Worm (Caenorhabditis elegans) whole organism, L1 larva: Measurements from ENCODE around the gene H18N23.2.

Experiments used
- C16A3.4 ChIP-seq: fragments of 150-350 bp; optimal IDR thresholded peaks from 2 replicates; lab custom pipeline; 2014; ENCODE audit warnings: missing biosample characterization, missing genetic modification characterization
- Y116A8C.19 ChIP-seq: sonication (generic microtip); optimal IDR thresholded peaks from 2 replicates; lab custom pipeline; 2016; ENCODE audit warnings: missing compliant biosample characterization, missing genetic modification characterization, borderline replicate concordance
- aly-2 ChIP-seq: fragments of 150-350 bp; optimal IDR thresholded peaks from 2 replicates; lab custom pipeline; 2014; ENCODE audit warnings: missing biosample characterization, missing genetic modification characterization
- blmp-1 ChIP-seq: fragments of 150-350 bp; optimal IDR thresholded peaks from 2 replicates; lab custom pipeline; 2014; ENCODE audit warnings: missing biosample characterization, missing genetic modification characterization
- ceh-8 ChIP-seq: fragments of 200-800 bp; sonication (Bioruptor generic); optimal IDR thresholded peaks from 2 replicates; lab custom pipeline; 2018; ENCODE audit warnings: mild to moderate bottlenecking, missing genetic modification characterization, moderate library complexity, missing compliant biosample characterization
- ceh-90 ChIP-seq: sonication (generic microtip); optimal IDR thresholded peaks from 2 replicates; lab custom pipeline; 2016; ENCODE audit warnings: missing genetic modification characterization, missing compliant biosample characterization
- ces-1 ChIP-seq: fragments of 150-350 bp; optimal IDR thresholded peaks from 2 replicates; lab custom pipeline; 2014; ENCODE audit warnings: missing biosample characterization, missing genetic modification reagents, missing genetic modification characterization
- dpl-1 ChIP-seq, 3 experiments: fragments of 150-350 bp in 2 of 3; sonication (generic microtip) in 1 of 3; optimal IDR thresholded peaks; 2 replicates each; lab custom pipeline; 2014 to 2017; ENCODE audit warnings: missing biosample characterization in 3 of 3, missing genetic modification characterization in 3 of 3, missing genetic modification reagents in 3 of 3
- dsc-1 ChIP-seq: sonication (generic microtip); optimal IDR thresholded peaks from 2 replicates; lab custom pipeline; 2016; ENCODE audit warnings: mild to moderate bottlenecking, missing genetic modification characterization, missing compliant biosample characterization
- efl-1 ChIP-seq, 4 experiments: fragments of 150-350 bp; optimal IDR thresholded peaks in 3 of 4; peaks in 1 of 4; 1 replicate in 1 of 4; 2 replicates in 3 of 4; lab custom pipeline; 2014; ENCODE audit warnings: missing biosample characterization in 2 of 4, missing genetic modification characterization in 2 of 4, missing genetic modification reagents in 2 of 4
- efl-3 ChIP-seq: fragments of 200-800 bp; sonication (Bioruptor generic); optimal IDR thresholded peaks from 2 replicates; lab custom pipeline; 2018; ENCODE audit warnings: mild to moderate bottlenecking, missing genetic modification characterization, missing compliant biosample characterization
- egl-13 ChIP-seq: sonication (generic microtip); optimal IDR thresholded peaks from 2 replicates; lab custom pipeline; 2016; ENCODE audit warnings: missing genotype, missing genetic modification reagents, missing genetic modification characterization, missing compliant biosample characterization
- egl-27 ChIP-seq, 2 experiments: fragments of 150-350 bp in 1 of 2; sonication (generic microtip); optimal IDR thresholded peaks; 3 replicates each; lab custom pipeline; 2017 to 2018; ENCODE audit warnings: missing biosample characterization in 2 of 2, missing genetic modification characterization in 2 of 2, missing genetic modification reagents in 2 of 2
- elt-2 ChIP-seq: sonication (generic microtip); optimal IDR thresholded peaks from 2 replicates; lab custom pipeline; 2016; ENCODE audit warnings: missing genetic modification characterization, mild to moderate bottlenecking, inconsistent platforms, missing compliant biosample characterization, missing genetic modification reagents
- ets-5 ChIP-seq: fragments of 200-800 bp; sonication (Bioruptor generic); IDR thresholded peaks from 2 replicates; pipeline ENCODE4 v1.3.6; 2022; ENCODE audit warnings: missing genetic modification characterization, missing compliant biosample characterization
- fkh-10 ChIP-seq: sonication (generic microtip); optimal IDR thresholded peaks from 2 replicates; lab custom pipeline; 2017; ENCODE audit warnings: missing biosample characterization, missing genetic modification reagents, missing genetic modification characterization
- fkh-4 ChIP-seq: sonication (generic microtip); optimal IDR thresholded peaks from 2 replicates; lab custom pipeline; 2016; ENCODE audit warnings: missing compliant biosample characterization, missing genetic modification characterization, borderline replicate concordance
- hlh-17 ChIP-seq: fragments of 200-800 bp; sonication (Bioruptor generic); optimal IDR thresholded peaks from 2 replicates; lab custom pipeline; 2018; ENCODE audit warnings: missing genetic modification characterization, mild to moderate bottlenecking, missing compliant biosample characterization, moderate library complexity, borderline replicate concordance
- hpl-2 ChIP-seq: fragments of 150-350 bp; optimal IDR thresholded peaks from 2 replicates; lab custom pipeline; 2014; ENCODE audit warnings: missing biosample characterization, missing genetic modification reagents, missing genetic modification characterization
- irx-1 ChIP-seq: sonication (generic microtip); optimal IDR thresholded peaks from 2 replicates; lab custom pipeline; 2016; ENCODE audit warnings: missing genetic modification characterization, missing compliant biosample characterization
- isw-1 ChIP-seq: fragments of 200-800 bp; sonication (Bioruptor generic); IDR thresholded peaks from 2 replicates; pipeline ENCODE4 v1.3.6; 2022; ENCODE audit warnings: missing genetic modification characterization, missing compliant biosample characterization
- lin-13 ChIP-seq: fragments of 150-350 bp; optimal IDR thresholded peaks from 2 replicates; lab custom pipeline; 2014; ENCODE audit warnings: missing biosample characterization, missing genetic modification reagents, missing genetic modification characterization
- lin-14 ChIP-seq: fragments of 200-800 bp; sonication (Bioruptor generic); optimal IDR thresholded peaks from 2 replicates; lab custom pipeline; 2018; ENCODE audit warnings: mild to moderate bottlenecking, missing genetic modification characterization, moderate library complexity, missing compliant biosample characterization
- lin-15B ChIP-seq: fragments of 150-350 bp; sonication (generic microtip); optimal IDR thresholded peaks from 3 replicates; lab custom pipeline; 2014; ENCODE audit warnings: missing biosample characterization, missing genetic modification characterization
- lin-35 ChIP-seq, 2 experiments: fragments of 150-350 bp; optimal IDR thresholded peaks; 2 replicates each; lab custom pipeline; 2014; ENCODE audit warnings: missing biosample characterization in 2 of 2, missing genetic modification characterization in 2 of 2, missing genetic modification reagents in 2 of 2
- lir-3 ChIP-seq: sonication (generic microtip); optimal IDR thresholded peaks from 2 replicates; lab custom pipeline; 2016; ENCODE audit warnings: mild to moderate bottlenecking, missing genetic modification characterization, moderate library complexity, missing compliant biosample characterization; ENCODE audit not compliant: poor library complexity
- lsy-2 ChIP-seq, 2 experiments: fragments of 150-350 bp; optimal IDR thresholded peaks; 2 replicates each; lab custom pipeline; 2014; ENCODE audit warnings: missing biosample characterization in 2 of 2, missing genetic modification characterization in 2 of 2
- mab-9 ChIP-seq: fragments of 200-800 bp; sonication (Bioruptor generic); IDR thresholded peaks from 2 replicates; pipeline ENCODE4 v1.3.6; 2022; ENCODE audit warnings: missing genetic modification reagents, missing genetic modification characterization, missing compliant biosample characterization
- mdl-1 ChIP-seq, 2 experiments: fragments of 150-350 bp; optimal IDR thresholded peaks; 2 replicates each; lab custom pipeline; 2014 to 2017; ENCODE audit warnings: missing biosample characterization in 2 of 2, missing genetic modification characterization in 2 of 2, inconsistent platforms in 1 of 2
- mef-2 ChIP-seq: fragments of 150-350 bp; optimal IDR thresholded peaks from 2 replicates; lab custom pipeline; 2014; ENCODE audit warnings: missing biosample characterization, missing genetic modification characterization
- mep-1 ChIP-seq: fragments of 150-350 bp; optimal IDR thresholded peaks from 2 replicates; lab custom pipeline; 2014; ENCODE audit warnings: missing biosample characterization, missing genetic modification characterization
- nhr-12 ChIP-seq: sonication (generic microtip); optimal IDR thresholded peaks from 2 replicates; lab custom pipeline; 2017; ENCODE audit warnings: missing biosample characterization, missing genetic modification characterization
- nhr-19 ChIP-seq: fragments of 200-800 bp; sonication (Bioruptor generic); conservative IDR thresholded peaks from 2 replicates; pipeline ENCODE4 v1.3.6; 2022; ENCODE audit warnings: missing genetic modification characterization, missing compliant biosample characterization
- nhr-20 ChIP-seq: sonication (generic microtip); optimal IDR thresholded peaks from 2 replicates; lab custom pipeline; 2016; ENCODE audit warnings: mild to moderate bottlenecking, missing genetic modification characterization, missing compliant biosample characterization
- nhr-237 ChIP-seq: fragments of 150-350 bp; optimal IDR thresholded peaks from 2 replicates; lab custom pipeline; 2014; ENCODE audit warnings: missing biosample characterization, missing genetic modification characterization
- nhr-47 ChIP-seq: sonication (generic microtip); optimal IDR thresholded peaks from 2 replicates; lab custom pipeline; 2016; ENCODE audit warnings: mild to moderate bottlenecking, missing genetic modification characterization, moderate library complexity, missing compliant biosample characterization
- nhr-71 ChIP-seq: sonication (generic microtip); optimal IDR thresholded peaks from 2 replicates; lab custom pipeline; 2016; ENCODE audit warnings: mild to moderate bottlenecking, missing genetic modification characterization, moderate library complexity, missing compliant biosample characterization
- nhr-76 ChIP-seq: sonication (generic microtip); optimal IDR thresholded peaks from 2 replicates; lab custom pipeline; 2017; ENCODE audit warnings: missing biosample characterization, missing genetic modification characterization
- nhr-77 ChIP-seq: fragments of 150-350 bp; optimal IDR thresholded peaks from 2 replicates; lab custom pipeline; 2014; ENCODE audit warnings: missing biosample characterization, missing genetic modification characterization
- nhr-84 ChIP-seq: sonication (generic microtip); optimal IDR thresholded peaks from 2 replicates; lab custom pipeline; 2017; ENCODE audit warnings: missing biosample characterization, missing genetic modification characterization
- nhr-85 ChIP-seq: sonication (generic microtip); peaks from one replicate; lab custom pipeline; 2016; ENCODE audit warnings: missing genetic modification characterization, inconsistent platforms, missing compliant biosample characterization
- nhr-90 ChIP-seq: sonication (generic microtip); optimal IDR thresholded peaks from 2 replicates; lab custom pipeline; 2016; ENCODE audit warnings: mild to moderate bottlenecking, missing genetic modification characterization, missing compliant biosample characterization; ENCODE audit not compliant: poor library complexity
- pag-3 ChIP-seq: sonication (generic microtip); optimal IDR thresholded peaks from 2 replicates; lab custom pipeline; 2017; ENCODE audit warnings: missing genetic modification characterization, mild to moderate bottlenecking, missing compliant biosample characterization, antibody characterized with exemption, borderline replicate concordance; ENCODE audit not compliant: insufficient read depth
- pax-3 ChIP-seq: fragments of 200-800 bp; sonication (Bioruptor generic); optimal IDR thresholded peaks from 2 replicates; lab custom pipeline; 2018; ENCODE audit warnings: mild to moderate bottlenecking, missing genetic modification characterization, moderate library complexity, missing compliant biosample characterization
- rnt-1 ChIP-seq: sonication (generic microtip); optimal IDR thresholded peaks from 2 replicates; lab custom pipeline; 2016; ENCODE audit warnings: mild to moderate bottlenecking, missing genetic modification characterization, moderate library complexity, missing compliant biosample characterization
- sox-4 ChIP-seq: sonication (generic microtip); optimal IDR thresholded peaks from 2 replicates; lab custom pipeline; 2016; ENCODE audit warnings: missing genetic modification characterization, missing compliant biosample characterization
- sup-37 ChIP-seq: fragments of 200-800 bp; sonication (Bioruptor generic); optimal IDR thresholded peaks from 2 replicates; lab custom pipeline; 2018; ENCODE audit warnings: mild to moderate bottlenecking, missing genetic modification characterization, missing compliant biosample characterization
- tlp-1 ChIP-seq: fragments of 150-350 bp; optimal IDR thresholded peaks from 2 replicates; lab custom pipeline; 2014; ENCODE audit warnings: missing biosample characterization, missing genetic modification characterization
- unc-130 ChIP-seq: fragments of 150-350 bp; optimal IDR thresholded peaks from 2 replicates; lab custom pipeline; 2017; ENCODE audit warnings: missing biosample characterization, missing genetic modification characterization, inconsistent platforms
- vab-15 ChIP-seq: sonication (generic microtip); optimal IDR thresholded peaks from 2 replicates; lab custom pipeline; 2017; ENCODE audit warnings: missing genotype, mild to moderate bottlenecking, missing genetic modification characterization, missing compliant biosample characterization

The H18N23.2 gene

DNA sequence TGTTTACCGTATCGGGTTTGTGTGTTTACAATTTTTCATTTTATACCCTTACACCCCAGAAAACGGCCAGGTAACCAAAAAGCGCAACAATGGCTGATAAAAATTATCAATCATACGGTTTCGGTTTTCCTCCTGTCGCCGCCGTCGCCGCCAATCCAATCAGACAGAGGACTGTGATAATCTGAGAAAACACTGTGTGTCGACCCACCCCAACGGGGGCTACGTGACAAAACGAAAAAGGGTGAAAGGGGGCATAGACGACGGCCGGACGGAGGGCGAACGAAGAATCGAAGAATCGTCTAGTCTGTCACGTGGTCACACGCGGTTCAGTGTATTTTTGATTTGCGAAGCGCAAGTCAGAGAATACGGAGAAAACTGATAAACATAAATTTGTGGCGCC lies 9.8 kb downstream of the H18N23.2 start (continued):
- TF ChIP-seq nhr-237, result no peak
- TF ChIP-seq nhr-12 (tag; lab: Kevin White, UChicago), result no peak
- TF ChIP-seq Y116A8C.19 (tag; lab: Kevin White, UChicago), result no peak
- no peak for TF ChIP-seq ets-5 (GFP tag; lab: Robert Waterston, UW)
- TF ChIP-seq nhr-76 (tag; lab: Kevin White, UChicago), result no peak
- peak; percentile 62 for TF ChIP-seq nhr-47
- TF ChIP-seq lin-15B (tag; lab: Kevin White, UChicago), result no peak
- TF ChIP-seq dpl-1 (GFP tag; optimal IDR thresholded peaks at IDR 0.05; lab: Kevin White, UChicago), result peak in 1 of 3 experiments; percentile 27
- TF ChIP-seq hlh-17 (GFP tag; lab: Kevin White, UChicago), result no peak
- peak; percentile 9 for TF ChIP-seq mep-1
- peak; percentile 75 for TF ChIP-seq nhr-19 (GFP tag; lab: Robert Waterston, UW)
- no peak for TF ChIP-seq egl-27 (tag; optimal IDR thresholded peaks at IDR 0.05; lab: Kevin White, UChicago)
- TF ChIP-seq nhr-90 (tag; lab: Kevin White, UChicago), result peak; percentile 85
- TF ChIP-seq vab-15, result no peak
- no peak for TF ChIP-seq nhr-77
- no peak for TF ChIP-seq pag-3 (tag; lab: Kevin White, UChicago)
- TF ChIP-seq lin-35 (GFP tag; optimal IDR thresholded peaks at IDR 0.05; lab: Kevin White, UChicago), result peak in 1 of 2 experiments; percentile 66
- no peak for TF ChIP-seq nhr-84 (tag; lab: Kevin White, UChicago)
- TF ChIP-seq isw-1 (GFP tag; lab: Robert Waterston, UW), result no peak
- TF ChIP-seq ceh-8 (GFP tag; lab: Kevin White, UChicago), result no peak
- TF ChIP-seq lir-3, result no peak
- TF ChIP-seq pax-3 (tag; lab: Kevin White, UChicago), result no peak
- peak; percentile 83 for TF ChIP-seq lin-14 (GFP tag; lab: Kevin White, UChicago)
- peak in 1 of 2 experiments; percentile 83 for TF ChIP-seq mdl-1 (tag; optimal IDR thresholded peaks at IDR 0.05; lab: Kevin White, UChicago)
- TF ChIP-seq fkh-4, result no peak
- TF ChIP-seq hpl-2 (GFP tag; lab: Kevin White, UChicago), result no peak
- TF ChIP-seq aly-2, result no peak
- no peak for TF ChIP-seq ces-1
- TF ChIP-seq egl-13 (tag; lab: Kevin White, UChicago), result no peak
- TF ChIP-seq irx-1 (tag; lab: Kevin White, UChicago), result peak; percentile 15
- TF ChIP-seq rnt-1 (tag; lab: Kevin White, UChicago), result no peak
- TF ChIP-seq elt-2 (tag; lab: Kevin White, UChicago), result peak; percentile 89
- peak in 1 of 2 experiments; percentile 2 for TF ChIP-seq efl-1 (optimal IDR thresholded peaks at IDR 0.05; lab: Kevin White, UChicago)
- no peak for TF ChIP-seq efl-1 (GFP tag; optimal IDR thresholded peaks at IDR 0.05 in 1 of 2; lab: Kevin White, UChicago)
- peak; percentile 38 for TF ChIP-seq unc-130 (tag; lab: Kevin White, UChicago)
- peak; percentile 78 for TF ChIP-seq nhr-71
- TF ChIP-seq fkh-10 (GFP tag; lab: Kevin White, UChicago), result no peak
- peak; percentile 87 for TF ChIP-seq nhr-20 (tag; lab: Kevin White, UChicago)
- TF ChIP-seq C16A3.4, result no peak

DNA sequence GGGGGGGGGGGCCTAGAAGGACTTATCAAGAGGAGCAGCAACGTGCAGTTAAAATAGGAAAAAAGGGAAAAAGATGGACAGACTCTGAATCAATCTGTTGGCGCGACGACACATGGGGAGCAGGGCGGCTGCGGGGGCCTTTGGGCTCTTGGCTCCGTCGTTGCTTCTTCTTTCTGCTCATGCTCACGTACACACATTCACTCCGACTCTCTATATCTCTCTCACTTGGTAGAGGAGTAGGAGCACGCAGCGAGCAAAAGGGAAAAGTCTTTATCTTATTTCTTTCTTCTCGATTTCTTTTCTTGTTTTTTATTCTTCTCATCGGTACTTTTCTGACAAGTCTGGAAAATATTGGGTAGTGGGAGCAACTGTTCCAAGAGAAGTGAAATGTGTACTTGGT lies 12.3 kb downstream of the H18N23.2 start:
- TF ChIP-seq rnt-1 (tag; lab: Kevin White, UChicago) (peak; percentile 28), lin-35 (GFP tag; optimal IDR thresholded peaks at IDR 0.05; lab: Kevin White, UChicago) (peak in 1 of 2 experiments; percentile 23), nhr-47 (peak; percentile 38), sox-4 (tag; lab: Kevin White, UChicago) (no peak), nhr-77 (no peak), nhr-85 (tag; lab: Kevin White, UChicago) (no peak), mef-2 (tag; lab: Kevin White, UChicago) (no peak), efl-3 (GFP tag; lab: Kevin White, UChicago) (no peak), mab-9 (GFP tag; lab: Robert Waterston, UW) (no peak), lin-14 (GFP tag; lab: Kevin White, UChicago) (peak; percentile 82), fkh-10 (GFP tag; lab: Kevin White, UChicago) (peak; percentile 61), nhr-19 (GFP tag; lab: Robert Waterston, UW) (peak; percentile 40; the same call in 1 of the 2 replicates), lin-13 (no peak), efl-1 (optimal IDR thresholded peaks at IDR 0.05; lab: Kevin White, UChicago) (no peak), efl-1 (GFP tag; optimal IDR thresholded peaks at IDR 0.05 in 1 of 2; lab: Kevin White, UChicago) (no peak), dsc-1 (tag; lab: Kevin White, UChicago) (peak; percentile 1), blmp-1 (no peak), nhr-237 (no peak), lsy-2 (tag; optimal IDR thresholded peaks at IDR 0.05; lab: Kevin White, UChicago) (peak in 1 of 2 experiments; percentile 40), lir-3 (no peak), ceh-90 (tag; lab: Kevin White, UChicago) (no peak), tlp-1 (no peak), sup-37 (GFP tag; lab: Kevin White, UChicago) (no peak)
